Worm (Caenorhabditis elegans): Measurements from ENCODE around the gene ipp-5.

Gene ipp-5

ce11 chrX:6059163-6059782 is 28.0 kb downstream of the ipp-5 start:
- TF ChIP-seq fkh-10 (GFP tag; optimal IDR thresholded peaks at IDR 0.05) = no peak
- peak in 1 of 2 experiments; percentile 92 for TF ChIP-seq unc-62 (GFP tag; optimal IDR thresholded peaks at IDR 0.05 in 1 of 2)
- no peak for TF ChIP-seq unc-62 (tag; optimal IDR thresholded peaks at IDR 0.05)
- TF ChIP-seq nhr-10 (tag; optimal IDR thresholded peaks at IDR 0.05) = peak; percentile 49
- no peak for TF ChIP-seq lin-15B (tag; optimal IDR thresholded peaks at IDR 0.05)
- no peak for TF ChIP-seq mxl-3 (GFP tag; optimal IDR thresholded peaks at IDR 0.05)
- peak; percentile 55 for TF ChIP-seq dmd-6 (GFP tag; IDR thresholded peaks at IDR 0.05)
- peak; percentile 12 for TF ChIP-seq mep-1 (tag; optimal IDR thresholded peaks at IDR 0.05)
- TF ChIP-seq lin-38 (GFP tag; IDR thresholded peaks at IDR 0.05) = no peak
- no peak for TF ChIP-seq spr-1 (tag; optimal IDR thresholded peaks at IDR 0.05)
- peak; percentile 47 for TF ChIP-seq nhr-28 (tag; optimal IDR thresholded peaks at IDR 0.05)
- no peak for TF ChIP-seq snpc-4 (tag; optimal IDR thresholded peaks at IDR 0.05)
- no peak for TF ChIP-seq nhr-237 (tag; optimal IDR thresholded peaks at IDR 0.05)
- no peak for TF ChIP-seq lim-7 (GFP tag; IDR thresholded peaks at IDR 0.05)
- TF ChIP-seq nhr-48 (tag; optimal IDR thresholded peaks at IDR 0.05) = peak; percentile 77
- no peak for TF ChIP-seq mdl-1 (tag; optimal IDR thresholded peaks at IDR 0.05)
- TF ChIP-seq ztf-11 (tag; optimal IDR thresholded peaks at IDR 0.05) = no peak
- no peak for TF ChIP-seq nhr-11 (tag; optimal IDR thresholded peaks at IDR 0.05)
- no peak for TF ChIP-seq dmd-8 (GFP tag; IDR thresholded peaks at IDR 0.05)
- no peak for TF ChIP-seq mdt-29 (GFP tag; IDR thresholded peaks at IDR 0.05)
- no peak for TF ChIP-seq set-16 (GFP tag; IDR thresholded peaks at IDR 0.05)
- peak; percentile 51 for TF ChIP-seq pqm-1 (tag; optimal IDR thresholded peaks at IDR 0.05)
- TF ChIP-seq daf-8 (GFP tag; IDR thresholded peaks at IDR 0.05) = no peak
- TF ChIP-seq ztf-7 (tag; optimal IDR thresholded peaks at IDR 0.05) = peak; percentile 91
- TF ChIP-seq madf-5 (GFP tag; IDR thresholded peaks at IDR 0.05) = no peak
- no peak for TF ChIP-seq ZK546.5 (tag; optimal IDR thresholded peaks at IDR 0.05)
- TF ChIP-seq nhr-111 (GFP tag; optimal IDR thresholded peaks at IDR 0.05) = no peak
- no peak for TF ChIP-seq tra-1 (GFP tag; IDR thresholded peaks at IDR 0.05)
- no peak for TF ChIP-seq ceh-20 (GFP tag; IDR thresholded peaks at IDR 0.05)
- TF ChIP-seq daf-16 (GFP tag; optimal IDR thresholded peaks at IDR 0.05) = no peak
- TF ChIP-seq daf-16 (tag; optimal IDR thresholded peaks at IDR 0.05) = peak; percentile 88
- TF ChIP-seq ZK337.2 (GFP tag; IDR thresholded peaks at IDR 0.05) = no peak
- no peak for TF ChIP-seq D1046.2 (GFP tag; IDR thresholded peaks at IDR 0.05)
- peak; percentile 72 for TF ChIP-seq dve-1 (tag; optimal IDR thresholded peaks at IDR 0.05; ENCODE audit: insufficient read depth)
- no peak for TF ChIP-seq T20F7.1 (GFP tag; optimal IDR thresholded peaks at IDR 0.05)
- peak; percentile 64 for TF ChIP-seq hlh-11 (tag; optimal IDR thresholded peaks at IDR 0.05)
- TF ChIP-seq ceh-32 (tag; optimal IDR thresholded peaks at IDR 0.05; ENCODE audit: poor library complexity) = no peak
- no peak for TF ChIP-seq mes-2 (tag; optimal IDR thresholded peaks at IDR 0.05; ENCODE audit: poor library complexity, severe bottlenecking)
- peak; percentile 94 for TF ChIP-seq aha-1 (tag)
- no peak for TF ChIP-seq Y48G9A.11 (GFP tag; IDR thresholded peaks at IDR 0.05)
- TF ChIP-seq egl-27 (tag; optimal IDR thresholded peaks at IDR 0.05) = no peak
- TF ChIP-seq zfp-2 (tag; optimal IDR thresholded peaks at IDR 0.05) = no peak
- TF ChIP-seq pha-4 (GFP tag; IDR thresholded peaks at IDR 0.05) = no peak
- TF ChIP-seq pha-4 (tag; optimal IDR thresholded peaks at IDR 0.05) = no peak
- no peak for TF ChIP-seq zip-2 (tag; optimal IDR thresholded peaks at IDR 0.05)
- no peak for TF ChIP-seq lin-29 (GFP tag; IDR thresholded peaks at IDR 0.05)
- no peak for TF ChIP-seq T26A8.4 (GFP tag; IDR thresholded peaks at IDR 0.05)
- peak; percentile 20 for TF ChIP-seq nhr-102 (tag; optimal IDR thresholded peaks at IDR 0.05)
- no peak for TF ChIP-seq egl-43 (GFP tag; IDR thresholded peaks at IDR 0.05)
- TF ChIP-seq R02D3.7 (tag; optimal IDR thresholded peaks at IDR 0.05) = no peak
- TF ChIP-seq F37D6.2 (tag; optimal IDR thresholded peaks at IDR 0.05) = no peak
- TF ChIP-seq gei-8 (GFP tag; optimal IDR thresholded peaks at IDR 0.05) = no peak

All from whole organism, L4 larva.